Fruit fly (Drosophila melanogaster) whole organism: ENCODE results near the gene Hs6st.

Experiments used
- CG8478 ChIP-seq: fragments of >200 bp; optimal IDR thresholded peaks from 2 replicates; lab custom pipeline; 2018; ENCODE audit warnings: inconsistent platforms
- Dll ChIP-seq: fragments of >200 bp; optimal IDR thresholded peaks from 2 replicates; lab custom pipeline; 2017
- EcR ChIP-seq, 2 experiments: fragments of >200 bp; optimal IDR thresholded peaks; 2 replicates each; lab custom pipeline; 2017; ENCODE audit warnings: missing biosample characterization in 2 of 2, missing genetic modification characterization in 2 of 2, missing genetic modification reagents in 2 of 2
- pan ChIP-seq: fragments of >200 bp; optimal IDR thresholded peaks from 2 replicates; lab custom pipeline; 2017
- psq ChIP-seq: fragments of >200 bp; optimal IDR thresholded peaks from 2 replicates; lab custom pipeline; 2017
- usp ChIP-seq: fragments of >200 bp; optimal IDR thresholded peaks from 2 replicates; lab custom pipeline; 2017; ENCODE audit warnings: missing biosample characterization, missing genetic modification characterization, mixed read lengths

DNA sequence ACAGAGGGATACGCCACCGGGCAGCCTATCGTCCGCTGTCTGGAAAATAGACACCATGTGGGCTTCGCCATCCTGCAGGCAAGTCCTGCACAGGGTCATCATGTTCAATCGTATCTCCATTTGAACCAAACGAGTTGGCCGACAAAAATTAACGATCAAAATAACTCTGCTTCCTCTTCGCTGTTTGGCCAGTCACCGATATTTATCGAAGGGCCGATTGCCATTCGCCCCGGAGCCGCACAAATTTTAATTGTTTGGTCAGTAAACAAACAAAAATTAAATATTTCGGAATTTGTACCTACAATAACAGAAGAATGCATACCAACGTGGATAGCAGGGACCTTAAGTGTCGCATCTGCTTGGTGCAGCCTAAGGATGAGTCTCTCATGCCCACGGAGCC, 19.5 kb upstream of the Hs6st start, which contains the start of the genes CG4424 and CG4854:
- no peak for TF ChIP-seq psq (lab: Kevin White, UChicago)
- no peak for TF ChIP-seq pan (lab: Kevin White, UChicago)
- no peak for TF ChIP-seq EcR (GFP tag; optimal IDR thresholded peaks at IDR 0.05; lab: Kevin White, UChicago)
- TF ChIP-seq Dll (lab: Kevin White, UChicago): no peak
- TF ChIP-seq usp (GFP tag; lab: Kevin White, UChicago): no peak
- no peak for TF ChIP-seq CG8478
